Fruit fly (Drosophila melanogaster) whole organism, embryonic: ENCODE results near the gene CG14329.

Experiments used
- CG33557 ChIP-seq: fragments of 200-800 bp; sonication (Bioruptor generic); optimal IDR thresholded peaks from 2 replicates; lab custom pipeline; 2019; ENCODE audit warnings: missing biosample characterization, mild to moderate bottlenecking, missing genetic modification characterization, moderate library complexity
- CG4360 ChIP-seq: fragments of 200-800 bp; sonication (Bioruptor generic); IDR thresholded peaks from 2 replicates; pipeline ENCODE4 v1.3.6; 2022; ENCODE audit warnings: missing biosample characterization, missing genetic modification characterization
- CG9817 ChIP-seq: fragments of 200-800 bp; sonication (Bioruptor generic); optimal IDR thresholded peaks from 2 replicates; lab custom pipeline; 2018; ENCODE audit warnings: missing biosample characterization, mild to moderate bottlenecking, missing genetic modification characterization, moderate library complexity
- Max ChIP-seq: fragments of 200-800 bp; sonication (Bioruptor generic); optimal IDR thresholded peaks from 2 replicates; lab custom pipeline; 2016; ENCODE audit warnings: missing biosample characterization, mild to moderate bottlenecking, missing genetic modification characterization
- Optix ChIP-seq: fragments of 200-800 bp; sonication (Bioruptor generic); IDR thresholded peaks from 3 replicates; pipeline ENCODE4 v1.3.6; 2022; ENCODE audit warnings: missing biosample characterization, missing genetic modification characterization
- PHDP ChIP-seq: fragments of 200-800 bp; sonication (Bioruptor generic); optimal IDR thresholded peaks from 3 replicates; lab custom pipeline; 2018; ENCODE audit warnings: missing biosample characterization, mild to moderate bottlenecking, missing genetic modification characterization, moderate library complexity
- Rfx ChIP-seq: fragments of 200-800 bp; sonication (Bioruptor generic); IDR thresholded peaks from 2 replicates; pipeline ENCODE4 v1.3.6; 2022; ENCODE audit warnings: missing biosample characterization, missing genetic modification characterization
- bigmax ChIP-seq: fragments of 200-800 bp; sonication (Bioruptor generic); optimal IDR thresholded peaks from 2 replicates; lab custom pipeline; 2018; ENCODE audit warnings: missing biosample characterization, mild to moderate bottlenecking, missing genetic modification characterization

DNA sequence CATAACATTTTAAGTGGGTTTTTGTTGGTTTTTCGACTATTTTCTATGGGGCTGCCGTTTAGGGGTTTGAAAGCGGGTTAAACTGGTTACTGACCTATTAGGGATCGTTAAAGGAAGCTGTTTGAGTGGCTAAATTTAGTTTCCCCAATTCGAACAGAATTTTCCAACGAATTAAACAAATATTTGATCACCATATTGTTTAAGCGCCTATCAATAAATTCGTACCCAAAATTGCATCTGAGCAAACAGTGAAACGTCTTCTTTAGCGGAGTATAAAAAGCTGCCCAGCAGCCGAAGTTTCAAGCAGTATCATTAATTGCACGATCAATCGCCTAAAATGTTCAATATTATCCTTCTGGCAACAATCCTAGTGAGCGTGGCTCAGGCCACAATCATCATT is 15.1 kb upstream of the CG14329 start, which contains the start of gene Sgs5bis:
- TF ChIP-seq CG4360 (GFP tag; lab: Robert Waterston, UW) (no peak), Rfx (GFP tag; lab: Robert Waterston, UW) (no peak), bigmax (no peak), CG9817 (tag; lab: Kevin White, UChicago) (no peak), PHDP (tag; lab: Kevin White, UChicago) (no peak), CG33557 (no peak), Max (no peak), Optix (GFP tag; lab: Robert Waterston, UW) (no peak)
